Fruit fly (Drosophila melanogaster) whole organism, prepupa: ENCODE data around the gene lili.

ENCODE experiments used
- CG16779 ChIP-seq: fragments of 200-800 bp; sonication (Bioruptor generic); optimal IDR thresholded peaks from 3 replicates; lab custom pipeline; 2017; ENCODE audit warnings: missing biosample characterization, mild to moderate bottlenecking, missing genetic modification characterization
- Eip78C ChIP-seq: fragments of 200-800 bp; sonication (Bioruptor generic); peaks from one replicate; lab custom pipeline; 2016; ENCODE audit warnings: missing biosample characterization, missing genetic modification characterization
- Lpt ChIP-seq: fragments of 200-800 bp; sonication (Bioruptor generic); optimal IDR thresholded peaks from 3 replicates; lab custom pipeline; 2016; ENCODE audit warnings: missing biosample characterization, missing genetic modification characterization
- Met ChIP-seq: fragments of 200-800 bp; sonication (Bioruptor generic); optimal IDR thresholded peaks from 3 replicates; lab custom pipeline; 2016; ENCODE audit warnings: missing biosample characterization, missing genetic modification characterization
- OdsH ChIP-seq: fragments of 200-800 bp; sonication (Bioruptor generic); optimal IDR thresholded peaks from 3 replicates; lab custom pipeline; 2016; ENCODE audit warnings: missing biosample characterization, missing genetic modification characterization
- Sox14 ChIP-seq: fragments of 200-800 bp; sonication (Bioruptor generic); optimal IDR thresholded peaks from 3 replicates; lab custom pipeline; 2016; ENCODE audit warnings: missing biosample characterization, missing genetic modification characterization
- fd59A ChIP-seq: fragments of 200-800 bp; sonication (Bioruptor generic); optimal IDR thresholded peaks from 2 replicates; lab custom pipeline; 2017; ENCODE audit warnings: missing biosample characterization, mild to moderate bottlenecking, missing genetic modification characterization, missing genetic modification reagents

The lili gene

DNA sequence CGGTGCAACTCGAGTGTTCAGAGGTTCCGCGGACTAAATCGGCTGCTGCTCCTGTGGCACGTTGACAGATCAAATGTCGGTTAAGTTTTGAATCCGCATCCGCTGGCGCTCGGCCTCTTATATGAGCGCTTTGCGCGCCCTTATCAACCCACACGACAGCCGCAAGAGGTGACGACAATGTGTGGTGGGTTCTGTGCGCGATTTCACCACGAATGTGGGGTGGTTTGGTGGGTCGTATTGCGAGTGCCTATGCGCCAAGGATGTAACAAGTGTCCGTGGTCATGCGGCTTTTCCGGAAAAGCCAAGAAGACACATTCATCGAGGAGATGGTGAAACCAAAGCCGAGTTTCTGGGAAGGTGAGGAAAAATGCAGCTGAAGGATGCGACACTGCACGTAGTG, 48.8 kb downstream of the lili start, which contains the start of gene AstA:
TSS of gene AstA (minus strand) at position 101 of the 400 bp plus-strand sequence.
- TF ChIP-seq fd59A (GFP tag; lab: Kevin White, UChicago) (no peak), Lpt (GFP tag; lab: Kevin White, UChicago) (no peak), OdsH (GFP tag; lab: Kevin White, UChicago) (no peak), Met (GFP tag; lab: Kevin White, UChicago) (no peak), Sox14 (GFP tag; lab: Kevin White, UChicago) (no peak), CG16779 (tag; lab: Kevin White, UChicago) (no peak), Eip78C (GFP tag; lab: Kevin White, UChicago) (no peak)
